Fruit fly (Drosophila melanogaster) S2 (cell line): ENCODE results near the gene CG43386.

Experiments used
- CG8478 ChIP-seq: fragments of >200 bp; optimal IDR thresholded peaks from 2 replicates; lab custom pipeline; 2018
- CTCF ChIP-seq, 2 experiments: fragments of >200 bp; optimal IDR thresholded peaks; 2 replicates each; lab custom pipeline; 2018

DNA sequence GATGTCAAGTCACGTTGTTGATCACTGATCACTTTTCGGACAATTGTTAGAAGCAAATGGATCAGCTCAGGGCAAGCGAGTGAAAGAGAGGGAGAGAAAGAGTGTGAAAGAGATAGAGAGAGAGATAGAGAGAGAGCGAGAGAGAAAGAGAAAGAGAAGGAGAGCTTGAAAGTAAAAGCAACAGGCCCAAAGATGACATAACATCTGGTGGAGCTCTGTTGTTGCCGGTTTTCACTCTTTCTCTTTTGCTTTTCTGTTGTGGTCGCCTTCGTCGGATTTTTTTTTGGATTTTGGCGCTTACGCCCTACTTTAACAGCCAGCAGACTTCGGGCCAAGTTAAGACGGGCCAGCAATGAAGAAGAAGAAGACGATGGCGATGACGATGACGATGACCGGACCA, 13.8 kb upstream of the CG43386 start:
- no peak for TF ChIP-seq CTCF (optimal IDR thresholded peaks at IDR 0.05; lab: Kevin White, UChicago)
- TF ChIP-seq CG8478 (lab: Kevin White, UChicago), result no peak
